Worm (Caenorhabditis elegans): ENCODE measurements around the gene T05A7.13.

- no peak for TF ChIP-seq ama-1 (optimal IDR thresholded peaks at IDR 0.05)
- TF ChIP-seq ama-1 (GFP tag; optimal IDR thresholded peaks at IDR 0.05), result no peak
- no peak for TF ChIP-seq unc-62 (GFP tag; optimal IDR thresholded peaks at IDR 0.05)
- TF ChIP-seq unc-130 (GFP tag; optimal IDR thresholded peaks at IDR 0.05), result no peak
- TF ChIP-seq attf-5 (GFP tag; optimal IDR thresholded peaks at IDR 0.05), result no peak
- no peak for TF ChIP-seq C06A6.2 (GFP tag; conservative IDR thresholded peaks at IDR 0.05)
- no peak for TF ChIP-seq lsy-27 (tag; optimal IDR thresholded peaks at IDR 0.05; ENCODE audit: borderline replicate concordance, insufficient read depth)
- no peak for TF ChIP-seq F49E8.2 (tag; optimal IDR thresholded peaks at IDR 0.05; ENCODE audit: insufficient read depth)
- no peak for TF ChIP-seq tlf-1 (GFP tag; optimal IDR thresholded peaks at IDR 0.05)
- no peak for TF ChIP-seq ztf-25 (GFP tag; IDR thresholded peaks at IDR 0.05)
- no peak for TF ChIP-seq nfya-1 (tag; optimal IDR thresholded peaks at IDR 0.05; ENCODE audit: borderline replicate concordance, insufficient read depth)
- no peak for TF ChIP-seq repo-1 (tag; optimal IDR thresholded peaks at IDR 0.05)
- no peak for TF ChIP-seq xnd-1 (tag; optimal IDR thresholded peaks at IDR 0.05)
- TF ChIP-seq ZK185.1 (tag; optimal IDR thresholded peaks at IDR 0.05; ENCODE audit: poor library complexity, severe bottlenecking), result no peak
- TF ChIP-seq mcd-1 (GFP tag; IDR thresholded peaks at IDR 0.05), result no peak
Measured at ce11 chrII:4671692-4672091, 10.5 kb upstream of the T05A7.13 start, which contains the start of gene T05A7.6.
